Worm (Caenorhabditis elegans) whole organism, mixed stage, embryonic: ENCODE measurements around the gene ttc-37.

ENCODE experiments used
- blmp-1 ChIP-seq: fragments of 150-350 bp; optimal IDR thresholded peaks from 2 replicates; lab custom pipeline; 2014; ENCODE audit warnings: missing biosample characterization, missing genetic modification characterization
- hlh-1 ChIP-seq: fragments of 150-350 bp; optimal IDR thresholded peaks from 2 replicates; lab custom pipeline; 2014; ENCODE audit warnings: missing biosample characterization, missing genetic modification reagents, missing genetic modification characterization
- lin-32 ChIP-seq: fragments of 200-800 bp; sonication (Bioruptor generic); optimal IDR thresholded peaks from 2 replicates; lab custom pipeline; 2018; ENCODE audit warnings: mild to moderate bottlenecking, missing genetic modification characterization, missing compliant biosample characterization
- mls-2 ChIP-seq: sonication (generic microtip); optimal IDR thresholded peaks from 2 replicates; lab custom pipeline; 2016; ENCODE audit warnings: mild to moderate bottlenecking, missing genetic modification characterization, moderate library complexity, missing compliant biosample characterization
- nhr-12 ChIP-seq: fragments of 150-350 bp; optimal IDR thresholded peaks from 2 replicates; lab custom pipeline; 2014; ENCODE audit warnings: missing biosample characterization, missing genetic modification characterization
- nhr-237 ChIP-seq: fragments of 150-350 bp; optimal IDR thresholded peaks from 2 replicates; lab custom pipeline; 2014; ENCODE audit warnings: missing biosample characterization, missing genetic modification characterization
- nhr-76 ChIP-seq: sonication (generic microtip); optimal IDR thresholded peaks from 2 replicates; lab custom pipeline; 2017; ENCODE audit warnings: missing biosample characterization, missing genetic modification characterization
- snpc-4 ChIP-seq: fragments of 150-350 bp; optimal IDR thresholded peaks from 2 replicates; lab custom pipeline; 2014; ENCODE audit warnings: missing biosample characterization, missing genetic modification characterization
- sptf-1 ChIP-seq: sonication (generic microtip); optimal IDR thresholded peaks from 2 replicates; lab custom pipeline; 2017; ENCODE audit warnings: mild to moderate bottlenecking, missing genetic modification characterization, moderate library complexity, missing compliant biosample characterization
- unc-62 ChIP-seq: fragments of 150-350 bp; optimal IDR thresholded peaks from 2 replicates; lab custom pipeline; 2014; ENCODE audit warnings: missing biosample characterization, missing genetic modification reagents, missing genetic modification characterization

ce11 chrV:5233777-5234176 is 29.5 kb downstream of the ttc-37 start, which contains the start of gene cest-32:
- TF ChIP-seq nhr-12 (tag; lab: Kevin White, UChicago) (no peak), blmp-1 (tag; lab: Kevin White, UChicago) (no peak), unc-62 (no peak), snpc-4 (tag; lab: Kevin White, UChicago) (no peak), mls-2 (tag; lab: Kevin White, UChicago) (no peak), lin-32 (GFP tag; lab: Kevin White, UChicago) (no peak), hlh-1 (tag; lab: Kevin White, UChicago) (no peak), sptf-1 (no peak), nhr-237 (tag; lab: Kevin White, UChicago) (no peak), nhr-76 (tag; lab: Kevin White, UChicago) (no peak)
